Fruit fly (Drosophila melanogaster) whole organism, prepupa: ENCODE data around the gene CG11382.

ENCODE experiments used
- CG10669 ChIP-seq: fragments of 200-800 bp; sonication (Bioruptor generic); optimal IDR thresholded peaks from 3 replicates; lab custom pipeline; 2018; ENCODE audit warnings: missing biosample characterization, mild to moderate bottlenecking, missing genetic modification characterization, moderate library complexity
- CG16779 ChIP-seq: fragments of 200-800 bp; sonication (Bioruptor generic); optimal IDR thresholded peaks from 3 replicates; lab custom pipeline; 2017; ENCODE audit warnings: missing biosample characterization, mild to moderate bottlenecking, missing genetic modification characterization
- Ets21C ChIP-seq: fragments of 200-800 bp; sonication (Bioruptor generic); optimal IDR thresholded peaks from 3 replicates; lab custom pipeline; 2016; ENCODE audit warnings: missing biosample characterization, missing genetic modification characterization

dm6 chrX:1191008-1191407, 18.8 kb upstream of the CG11382 start, which contains the start of gene CG11380:
- no peak for TF ChIP-seq Ets21C (GFP tag; lab: Kevin White, UChicago)
- TF ChIP-seq CG10669 (GFP tag; lab: Kevin White, UChicago) = no peak
- TF ChIP-seq CG16779 = no peak
